Fruit fly (Drosophila melanogaster): Measurements from ENCODE around the gene CG33177.
A peak's percentile ranks its signal among the peaks of the same experiment; 100 is the strongest.

The CG33177 gene

dm6 chrX:15043700-15044225, 37.4 kb upstream of the CG33177 start, which contains the start of gene CG5541 (continued):
- TF ChIP-seq slbo (GFP tag; IDR thresholded peaks at IDR 0.05): 0 out of 2 replicates have a peak, but pooled peaks have one; percentile 4
- no peak for TF ChIP-seq dan (GFP tag; IDR thresholded peaks at IDR 0.05)
- no peak for TF ChIP-seq pb (GFP tag; optimal IDR thresholded peaks at IDR 0.05)
- no peak for TF ChIP-seq CG10267 (tag; optimal IDR thresholded peaks at IDR 0.05)
- TF ChIP-seq Atf3 (GFP tag; optimal IDR thresholded peaks at IDR 0.05): no peak
- TF ChIP-seq Nf-YB (GFP tag; optimal IDR thresholded peaks at IDR 0.05): no peak
- no peak for TF ChIP-seq CG11398 (GFP tag; optimal IDR thresholded peaks at IDR 0.05)
- no peak for TF ChIP-seq croc (GFP tag; conservative IDR thresholded peaks at IDR 0.05)
- no peak for TF ChIP-seq corto (GFP tag; optimal IDR thresholded peaks at IDR 0.05)
- TF ChIP-seq chn (GFP tag; optimal IDR thresholded peaks at IDR 0.05): no peak
- peak; percentile 64 for TF ChIP-seq sug (tag; optimal IDR thresholded peaks at IDR 0.05)
- no peak for TF ChIP-seq CG5180 (GFP tag; optimal IDR thresholded peaks at IDR 0.05)
- TF ChIP-seq trem (tag; optimal IDR thresholded peaks at IDR 0.05): no peak
- no peak for TF ChIP-seq aop (GFP tag; IDR thresholded peaks at IDR 0.05)
- TF ChIP-seq Adf1 (GFP tag; IDR thresholded peaks at IDR 0.05): no peak
- no peak for TF ChIP-seq twi (tag; optimal IDR thresholded peaks at IDR 0.05)
- no peak for TF ChIP-seq ranshi (GFP tag; IDR thresholded peaks at IDR 0.05)
- no peak for TF ChIP-seq CG8359 (GFP tag; optimal IDR thresholded peaks at IDR 0.05; ENCODE audit: borderline replicate concordance)
- no peak for TF ChIP-seq CG18262 (tag; optimal IDR thresholded peaks at IDR 0.05)
- 0 out of 2 replicates have a peak, but pooled peaks have one; percentile 20 for TF ChIP-seq wdn (GFP tag; IDR thresholded peaks at IDR 0.05)
- no peak for TF ChIP-seq stwl (tag; optimal IDR thresholded peaks at IDR 0.05)
- TF ChIP-seq CG10959 (GFP tag; IDR thresholded peaks at IDR 0.05): no peak
- no peak for TF ChIP-seq CG2116 (GFP tag; optimal IDR thresholded peaks at IDR 0.05)
- no peak for TF ChIP-seq Nf-YA (GFP tag; IDR thresholded peaks at IDR 0.05)
- no peak for TF ChIP-seq wor (GFP tag; IDR thresholded peaks at IDR 0.05)
- TF ChIP-seq Doc2 (GFP tag; IDR thresholded peaks at IDR 0.05): no peak
- TF ChIP-seq CG2712 (tag; optimal IDR thresholded peaks at IDR 0.05): no peak
- peak; percentile 15 for TF ChIP-seq mirr (GFP tag; optimal IDR thresholded peaks at IDR 0.05)
- TF ChIP-seq ac (GFP tag; optimal IDR thresholded peaks at IDR 0.05): no peak
- no peak for TF ChIP-seq Abd-B (GFP tag; optimal IDR thresholded peaks at IDR 0.05)
- TF ChIP-seq CG13624 (GFP tag; optimal IDR thresholded peaks at IDR 0.05): no peak
- no peak for TF ChIP-seq mld (GFP tag; IDR thresholded peaks at IDR 0.05; ENCODE audit: partially characterized antibody)
- TF ChIP-seq ara (GFP tag; IDR thresholded peaks at IDR 0.05): no peak
- no peak for TF ChIP-seq dati (GFP tag; IDR thresholded peaks at IDR 0.05)
- TF ChIP-seq ase (GFP tag; IDR thresholded peaks at IDR 0.05): no peak
- TF ChIP-seq zen2 (GFP tag; IDR thresholded peaks at IDR 0.05; ENCODE audit: partially characterized antibody): no peak
- TF ChIP-seq HLH54F (GFP tag; optimal IDR thresholded peaks at IDR 0.05): no peak
- peak; percentile 21 for TF ChIP-seq HmgZ (tag; optimal IDR thresholded peaks at IDR 0.05)
- no peak for TF ChIP-seq gsb-n (tag; optimal IDR thresholded peaks at IDR 0.05)
- no peak for TF ChIP-seq Taf1 (GFP tag; IDR thresholded peaks at IDR 0.05)
- no peak for TF ChIP-seq slou (GFP tag; optimal IDR thresholded peaks at IDR 0.05)
- no peak for TF ChIP-seq CG4282 (GFP tag; optimal IDR thresholded peaks at IDR 0.05)
- TF ChIP-seq pnt (GFP tag; optimal IDR thresholded peaks at IDR 0.05): no peak
- peak; percentile 26 for TF ChIP-seq CG6765 (GFP tag; optimal IDR thresholded peaks at IDR 0.05)
- no peak for TF ChIP-seq ind (GFP tag; optimal IDR thresholded peaks at IDR 0.05)
- no peak for TF ChIP-seq CG34224 (GFP tag; IDR thresholded peaks at IDR 0.05; ENCODE audit: partially characterized antibody)
- no peak for TF ChIP-seq vvl (GFP tag; IDR thresholded peaks at IDR 0.05)
- TF ChIP-seq CG34422 (GFP tag; IDR thresholded peaks at IDR 0.05): peak; percentile 52; the same call in 1 of the 3 replicates
- TF ChIP-seq stc (GFP tag; IDR thresholded peaks at IDR 0.05): no peak
- TF ChIP-seq CG2875 (GFP tag; optimal IDR thresholded peaks at IDR 0.05): no peak
- no peak for TF ChIP-seq schlank (tag; optimal IDR thresholded peaks at IDR 0.05)
- no peak for TF ChIP-seq CG10462 (GFP tag; optimal IDR thresholded peaks at IDR 0.05)

All from whole organism, embryonic.